Worm (Caenorhabditis elegans) whole organism, L1 larva: ENCODE data around the gene Y49F6B.14.

Experiments
- C04F5.9 ChIP-seq: sonication (generic microtip); optimal IDR thresholded peaks from 2 replicates; lab custom pipeline; 2016; ENCODE audit warnings: missing genetic modification characterization, missing compliant biosample characterization
- C16A3.4 ChIP-seq: fragments of 150-350 bp; optimal IDR thresholded peaks from 2 replicates; lab custom pipeline; 2014; ENCODE audit warnings: missing biosample characterization, missing genetic modification characterization
- C34B4.2 ChIP-seq: sonication (generic microtip); optimal IDR thresholded peaks from 2 replicates; lab custom pipeline; 2017; ENCODE audit warnings: mild to moderate bottlenecking, missing genetic modification characterization, missing compliant biosample characterization
- F16B12.6 ChIP-seq: fragments of 150-350 bp; optimal IDR thresholded peaks from 2 replicates; lab custom pipeline; 2014; ENCODE audit warnings: missing biosample characterization, missing genetic modification characterization
- ceh-63 ChIP-seq: fragments of 200-800 bp; sonication (Bioruptor generic); optimal IDR thresholded peaks from 2 replicates; lab custom pipeline; 2018; ENCODE audit warnings: mild to moderate bottlenecking, missing genetic modification characterization, missing compliant biosample characterization
- ceh-8 ChIP-seq: fragments of 200-800 bp; sonication (Bioruptor generic); optimal IDR thresholded peaks from 2 replicates; lab custom pipeline; 2018; ENCODE audit warnings: mild to moderate bottlenecking, missing genetic modification characterization, moderate library complexity, missing compliant biosample characterization
- ceh-82 ChIP-seq, 3 experiments: fragments of 150-350 bp in 1 of 3; sonication (generic microtip) in 2 of 3; optimal IDR thresholded peaks; 2 replicates each; lab custom pipeline; 2014 to 2017; ENCODE audit warnings: missing biosample characterization in 3 of 3, missing genetic modification characterization in 3 of 3
- ceh-90 ChIP-seq: sonication (generic microtip); optimal IDR thresholded peaks from 2 replicates; lab custom pipeline; 2016; ENCODE audit warnings: missing genetic modification characterization, missing compliant biosample characterization
- ces-1 ChIP-seq: fragments of 150-350 bp; optimal IDR thresholded peaks from 2 replicates; lab custom pipeline; 2014; ENCODE audit warnings: missing biosample characterization, missing genetic modification reagents, missing genetic modification characterization
- dpl-1 ChIP-seq, 3 experiments: fragments of 150-350 bp in 2 of 3; sonication (generic microtip) in 1 of 3; optimal IDR thresholded peaks; 2 replicates each; lab custom pipeline; 2014 to 2017; ENCODE audit warnings: missing biosample characterization in 3 of 3, missing genetic modification characterization in 3 of 3, missing genetic modification reagents in 3 of 3
- dsc-1 ChIP-seq: sonication (generic microtip); optimal IDR thresholded peaks from 2 replicates; lab custom pipeline; 2016; ENCODE audit warnings: mild to moderate bottlenecking, missing genetic modification characterization, missing compliant biosample characterization
- egl-27 ChIP-seq, 2 experiments: fragments of 150-350 bp in 1 of 2; sonication (generic microtip); optimal IDR thresholded peaks; 3 replicates each; lab custom pipeline; 2017 to 2018; ENCODE audit warnings: missing biosample characterization in 2 of 2, missing genetic modification characterization in 2 of 2, missing genetic modification reagents in 2 of 2
- ets-5 ChIP-seq: fragments of 200-800 bp; sonication (Bioruptor generic); IDR thresholded peaks from 2 replicates; pipeline ENCODE4 v1.3.6; 2022; ENCODE audit warnings: missing genetic modification characterization, missing compliant biosample characterization
- fkh-10 ChIP-seq: sonication (generic microtip); optimal IDR thresholded peaks from 2 replicates; lab custom pipeline; 2017; ENCODE audit warnings: missing biosample characterization, missing genetic modification reagents, missing genetic modification characterization
- fkh-4 ChIP-seq: sonication (generic microtip); optimal IDR thresholded peaks from 2 replicates; lab custom pipeline; 2016; ENCODE audit warnings: missing compliant biosample characterization, missing genetic modification characterization, borderline replicate concordance
- fos-1 ChIP-seq: fragments of 150-350 bp; optimal IDR thresholded peaks from 2 replicates; lab custom pipeline; 2014; ENCODE audit warnings: missing biosample characterization, missing genetic modification characterization
- hlh-17 ChIP-seq: fragments of 200-800 bp; sonication (Bioruptor generic); optimal IDR thresholded peaks from 2 replicates; lab custom pipeline; 2018; ENCODE audit warnings: missing genetic modification characterization, mild to moderate bottlenecking, missing compliant biosample characterization, moderate library complexity, borderline replicate concordance
- hlh-4 ChIP-seq: sonication (generic microtip); optimal IDR thresholded peaks from 2 replicates; lab custom pipeline; 2016; ENCODE audit warnings: mild to moderate bottlenecking, missing genetic modification characterization, missing compliant biosample characterization
- isw-1 ChIP-seq: fragments of 200-800 bp; sonication (Bioruptor generic); IDR thresholded peaks from 2 replicates; pipeline ENCODE4 v1.3.6; 2022; ENCODE audit warnings: missing genetic modification characterization, missing compliant biosample characterization
- lin-13 ChIP-seq: fragments of 150-350 bp; optimal IDR thresholded peaks from 2 replicates; lab custom pipeline; 2014; ENCODE audit warnings: missing biosample characterization, missing genetic modification reagents, missing genetic modification characterization
- lin-14 ChIP-seq: fragments of 200-800 bp; sonication (Bioruptor generic); optimal IDR thresholded peaks from 2 replicates; lab custom pipeline; 2018; ENCODE audit warnings: mild to moderate bottlenecking, missing genetic modification characterization, moderate library complexity, missing compliant biosample characterization
- lin-15B ChIP-seq: fragments of 150-350 bp; sonication (generic microtip); optimal IDR thresholded peaks from 3 replicates; lab custom pipeline; 2014; ENCODE audit warnings: missing biosample characterization, missing genetic modification characterization
- lir-3 ChIP-seq: sonication (generic microtip); optimal IDR thresholded peaks from 2 replicates; lab custom pipeline; 2016; ENCODE audit warnings: mild to moderate bottlenecking, missing genetic modification characterization, moderate library complexity, missing compliant biosample characterization; ENCODE audit not compliant: poor library complexity
- lsy-2 ChIP-seq, 2 experiments: fragments of 150-350 bp; optimal IDR thresholded peaks; 2 replicates each; lab custom pipeline; 2014; ENCODE audit warnings: missing biosample characterization in 2 of 2, missing genetic modification characterization in 2 of 2
- mdl-1 ChIP-seq, 2 experiments: fragments of 150-350 bp; optimal IDR thresholded peaks; 2 replicates each; lab custom pipeline; 2014 to 2017; ENCODE audit warnings: missing biosample characterization in 2 of 2, missing genetic modification characterization in 2 of 2, inconsistent platforms in 1 of 2
- mef-2 ChIP-seq: fragments of 150-350 bp; optimal IDR thresholded peaks from 2 replicates; lab custom pipeline; 2014; ENCODE audit warnings: missing biosample characterization, missing genetic modification characterization
- mep-1 ChIP-seq: fragments of 150-350 bp; optimal IDR thresholded peaks from 2 replicates; lab custom pipeline; 2014; ENCODE audit warnings: missing biosample characterization, missing genetic modification characterization
- nhr-11 ChIP-seq: fragments of 150-350 bp; optimal IDR thresholded peaks from 2 replicates; lab custom pipeline; 2014; ENCODE audit warnings: missing biosample characterization, missing genetic modification characterization
- nhr-20 ChIP-seq: sonication (generic microtip); optimal IDR thresholded peaks from 2 replicates; lab custom pipeline; 2016; ENCODE audit warnings: mild to moderate bottlenecking, missing genetic modification characterization, missing compliant biosample characterization
- nhr-47 ChIP-seq: sonication (generic microtip); optimal IDR thresholded peaks from 2 replicates; lab custom pipeline; 2016; ENCODE audit warnings: mild to moderate bottlenecking, missing genetic modification characterization, moderate library complexity, missing compliant biosample characterization
- nhr-77 ChIP-seq: fragments of 150-350 bp; optimal IDR thresholded peaks from 2 replicates; lab custom pipeline; 2014; ENCODE audit warnings: missing biosample characterization, missing genetic modification characterization
- nhr-84 ChIP-seq: sonication (generic microtip); optimal IDR thresholded peaks from 2 replicates; lab custom pipeline; 2017; ENCODE audit warnings: missing biosample characterization, missing genetic modification characterization
- rnt-1 ChIP-seq: sonication (generic microtip); optimal IDR thresholded peaks from 2 replicates; lab custom pipeline; 2016; ENCODE audit warnings: mild to moderate bottlenecking, missing genetic modification characterization, moderate library complexity, missing compliant biosample characterization
- snpc-4 ChIP-seq: fragments of 150-350 bp; optimal IDR thresholded peaks from 2 replicates; lab custom pipeline; 2014; ENCODE audit warnings: missing biosample characterization, missing genetic modification characterization
- snu-23 ChIP-seq: sonication (generic microtip); optimal IDR thresholded peaks from 2 replicates; lab custom pipeline; 2016; ENCODE audit warnings: missing genetic modification characterization, missing compliant biosample characterization
- sup-37 ChIP-seq: fragments of 200-800 bp; sonication (Bioruptor generic); optimal IDR thresholded peaks from 2 replicates; lab custom pipeline; 2018; ENCODE audit warnings: mild to moderate bottlenecking, missing genetic modification characterization, missing compliant biosample characterization
- tbx-2 ChIP-seq: sonication (generic microtip); optimal IDR thresholded peaks from 2 replicates; lab custom pipeline; 2016; ENCODE audit warnings: missing genetic modification characterization, missing compliant biosample characterization
- tlp-1 ChIP-seq: fragments of 150-350 bp; optimal IDR thresholded peaks from 2 replicates; lab custom pipeline; 2014; ENCODE audit warnings: missing biosample characterization, missing genetic modification characterization
- unc-130 ChIP-seq: fragments of 150-350 bp; optimal IDR thresholded peaks from 2 replicates; lab custom pipeline; 2017; ENCODE audit warnings: missing biosample characterization, missing genetic modification characterization, inconsistent platforms
- unc-30 ChIP-seq: sonication (generic microtip); optimal IDR thresholded peaks from 2 replicates; lab custom pipeline; 2017; ENCODE audit warnings: missing biosample characterization, missing genetic modification characterization
- unc-86 ChIP-seq: sonication (generic microtip); optimal IDR thresholded peaks from 2 replicates; lab custom pipeline; 2016; ENCODE audit warnings: missing genetic modification characterization, missing compliant biosample characterization
- xbp-1 ChIP-seq: sonication (generic microtip); optimal IDR thresholded peaks from 2 replicates; lab custom pipeline; 2016; ENCODE audit warnings: missing genetic modification characterization, missing compliant biosample characterization
- zag-1 ChIP-seq: fragments of 150-350 bp; optimal IDR thresholded peaks from 2 replicates; lab custom pipeline; 2014; ENCODE audit warnings: missing biosample characterization, missing genetic modification characterization
- zip-4 ChIP-seq: fragments of 200-800 bp; sonication (Bioruptor generic); optimal IDR thresholded peaks from 2 replicates; lab custom pipeline; 2018; ENCODE audit warnings: mild to moderate bottlenecking, missing genetic modification characterization, moderate library complexity, missing compliant biosample characterization
- ztf-11 ChIP-seq, 2 experiments: sonication (generic microtip); optimal IDR thresholded peaks; 2 replicates each; lab custom pipeline; 2016 to 2017; ENCODE audit warnings: missing genetic modification characterization in 2 of 2, missing biosample characterization in 1 of 2, missing compliant biosample characterization in 1 of 2

Y49F6B.14 gene

ce11 chrII:3482231-3482630 lies 33.1 kb downstream of the Y49F6B.14 start, which contains the start of gene smu-2 (continued):
- TF ChIP-seq nhr-84 (tag; lab: Kevin White, UChicago), result no peak
- TF ChIP-seq nhr-20 (tag; lab: Kevin White, UChicago), result peak; percentile 56
- peak; percentile 82 for TF ChIP-seq fkh-4 (tag; lab: Kevin White, UChicago)
- no peak for TF ChIP-seq unc-30 (tag; lab: Kevin White, UChicago)
- peak; percentile 70 for TF ChIP-seq ces-1 (GFP tag; lab: Kevin White, UChicago)
- TF ChIP-seq ets-5, result no peak
- TF ChIP-seq nhr-11 (tag; lab: Kevin White, UChicago), result no peak
- peak; percentile 24 to 81 (median 55) for TF ChIP-seq ceh-82 (tag; optimal IDR thresholded peaks at IDR 0.05; lab: Kevin White, UChicago)
- TF ChIP-seq xbp-1 (tag; lab: Kevin White, UChicago), result peak; percentile 62
- peak; percentile 97 for TF ChIP-seq rnt-1
- peak; percentile 68 for TF ChIP-seq isw-1 (GFP tag; lab: Robert Waterston, UW)
- no peak for TF ChIP-seq lin-14 (GFP tag; lab: Kevin White, UChicago)
- peak; percentile 56 for TF ChIP-seq C16A3.4
- no peak for TF ChIP-seq hlh-4
- no peak for TF ChIP-seq mdl-1 (tag; optimal IDR thresholded peaks at IDR 0.05; lab: Kevin White, UChicago)
- TF ChIP-seq lsy-2 (tag; optimal IDR thresholded peaks at IDR 0.05; lab: Kevin White, UChicago), result peak; percentile 69 to 75
- peak; percentile 28 for TF ChIP-seq lin-13 (GFP tag; lab: Kevin White, UChicago)
- no peak for TF ChIP-seq zip-4
- peak; percentile 87 for TF ChIP-seq lir-3 (tag; lab: Kevin White, UChicago)
- TF ChIP-seq dsc-1 (tag; lab: Kevin White, UChicago), result no peak
- TF ChIP-seq fkh-10 (GFP tag; lab: Kevin White, UChicago), result peak; percentile 44
- peak; percentile 53 for TF ChIP-seq F16B12.6
- peak; percentile 84 for TF ChIP-seq ceh-90 (tag; lab: Kevin White, UChicago)
- TF ChIP-seq egl-27 (tag; optimal IDR thresholded peaks at IDR 0.05; lab: Kevin White, UChicago), result no peak
- TF ChIP-seq lin-15B (tag; lab: Kevin White, UChicago), result peak; percentile 88
- peak; percentile 71 for TF ChIP-seq tbx-2
- TF ChIP-seq nhr-47 (tag; lab: Kevin White, UChicago), result no peak
- TF ChIP-seq ceh-8, result no peak
- no peak for TF ChIP-seq snu-23 (GFP tag; lab: Kevin White, UChicago)
- no peak for TF ChIP-seq C34B4.2 (tag; lab: Kevin White, UChicago)
- TF ChIP-seq hlh-17, result no peak
- no peak for TF ChIP-seq nhr-77 (tag; lab: Kevin White, UChicago)
- no peak for TF ChIP-seq ceh-63 (GFP tag; lab: Kevin White, UChicago)
- TF ChIP-seq ztf-11 (tag; optimal IDR thresholded peaks at IDR 0.05; lab: Kevin White, UChicago), result peak in 1 of 2 experiments; percentile 77
- TF ChIP-seq C04F5.9, result peak; percentile 67
- TF ChIP-seq unc-130 (tag; lab: Kevin White, UChicago), result no peak
- no peak for TF ChIP-seq tlp-1
- peak; percentile 50 to 73 (median 64) for TF ChIP-seq dpl-1 (GFP tag; optimal IDR thresholded peaks at IDR 0.05; lab: Kevin White, UChicago)
- TF ChIP-seq zag-1 (tag; lab: Kevin White, UChicago), result no peak
- TF ChIP-seq snpc-4 (tag; lab: Kevin White, UChicago), result peak; percentile 41
- TF ChIP-seq sup-37, result no peak
- peak; percentile 49 for TF ChIP-seq unc-86 (tag; lab: Kevin White, UChicago)
- no peak for TF ChIP-seq mef-2 (tag; lab: Kevin White, UChicago)

ce11 chrII:3481584-3481983 lies 33.7 kb downstream of the Y49F6B.14 start, which contains the start of gene Y49F6B.8:
Gene Y49F6B.8, minus strand, starts transcription at chrII:3481684.
- TF ChIP-seq fos-1 (no peak), mef-2 (tag; lab: Kevin White, UChicago) (no peak), mep-1 (no peak)
- TF ChIP-seq, all 84 proteins: peak for 0
